Worm (Caenorhabditis elegans): ENCODE measurements around the gene Y69H2.15.

DNA sequence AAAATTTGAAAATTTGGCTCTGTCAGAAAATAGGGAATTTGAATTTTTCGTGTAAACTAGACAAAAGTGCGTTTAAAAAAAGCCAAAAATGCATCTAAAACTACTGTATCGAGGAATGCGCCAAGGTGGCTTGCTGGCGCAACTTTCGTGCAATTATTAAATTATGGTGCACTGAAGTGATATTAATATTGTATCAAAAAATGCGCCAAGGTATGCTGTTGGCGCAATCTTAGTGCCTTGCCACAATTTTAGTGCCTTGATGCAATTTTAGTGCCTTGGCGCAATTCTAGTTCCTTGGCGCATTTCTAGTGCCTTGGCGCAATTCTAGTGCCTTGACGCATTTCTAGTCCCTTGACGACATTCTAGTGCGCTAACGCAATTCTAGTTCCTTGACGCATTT lies 51.6 kb downstream of the Y69H2.15 start:
- no peak for TF ChIP-seq snpc-4 (tag; optimal IDR thresholded peaks at IDR 0.05)
- TF ChIP-seq nhr-28 (tag; optimal IDR thresholded peaks at IDR 0.05) = no peak
- TF ChIP-seq pha-4 (tag; optimal IDR thresholded peaks at IDR 0.05) = no peak
- TF ChIP-seq lsy-2 (tag; optimal IDR thresholded peaks at IDR 0.05) = no peak
- no peak for TF ChIP-seq nhr-76 (tag; optimal IDR thresholded peaks at IDR 0.05)

Data from whole organism, mixed stage, embryonic.